Worm (Caenorhabditis elegans): Measurements from ENCODE around the gene tofu-7.
A peak's percentile ranks its signal among the peaks of the same experiment; 100 is the strongest.

Gene tofu-7

ce11 chrIII:7068520-7069113 lies 16.2 kb downstream of the tofu-7 start, which contains the start of the genes ubc-18 and R01H2.8:
TSS of gene ubc-18 (minus strand) at chrIII:7068570.
TSS of gene R01H2.8 (plus strand) at chrIII:7069063.
- TF ChIP-seq attf-5 (GFP tag; optimal IDR thresholded peaks at IDR 0.05) (peak; percentile 11), mcd-1 (GFP tag; IDR thresholded peaks at IDR 0.05) (peak; percentile 39; the same call in 1 of the 2 replicates), efl-1 (GFP tag; optimal IDR thresholded peaks at IDR 0.05) (peak; percentile 78), lsl-1 (GFP tag; optimal IDR thresholded peaks at IDR 0.05) (peak; percentile 18), nhr-90 (tag; optimal IDR thresholded peaks at IDR 0.05) (no peak), ceh-91 (GFP tag; IDR thresholded peaks at IDR 0.05) (peak; percentile 48; the same call in 1 of the 2 replicates), lin-54 (GFP tag; optimal IDR thresholded peaks at IDR 0.05) (peak; percentile 82), F33H1.4 (GFP tag; IDR thresholded peaks at IDR 0.05) (peak; percentile 30; the same call in 1 of the 2 replicates), dpl-1 (GFP tag; optimal IDR thresholded peaks at IDR 0.05) (peak; percentile 71), lin-35 (GFP tag; optimal IDR thresholded peaks at IDR 0.05) (peak in 1 of 3 experiments; percentile 63), D2030.7 (GFP tag; IDR thresholded peaks at IDR 0.05) (no peak), mel-28 (tag; optimal IDR thresholded peaks at IDR 0.05; ENCODE audit: borderline replicate concordance) (no peak), rcor-1 (GFP tag; IDR thresholded peaks at IDR 0.05) (peak; percentile 47; the same call in 1 of the 2 replicates), madf-6 (GFP tag; IDR thresholded peaks at IDR 0.05) (peak; percentile 56)

ce11 chrIII:7067385-7067896 lies 17.4 kb downstream of the tofu-7 start, which contains the start of gene ger-1:
TSS of gene ger-1 (minus strand) at chrIII:7067477.
- TF ChIP-seq snpc-4 (GFP tag; optimal IDR thresholded peaks at IDR 0.05): no peak
- no peak for TF ChIP-seq snpc-4 (tag; optimal IDR thresholded peaks at IDR 0.05)
- TF ChIP-seq nhr-80 (tag; optimal IDR thresholded peaks at IDR 0.05): peak; percentile 18
- no peak for TF ChIP-seq ztf-3 (GFP tag; optimal IDR thresholded peaks at IDR 0.05)
- 0 out of 2 replicates have a peak, but pooled peaks have one; percentile 21 for TF ChIP-seq madf-3 (GFP tag; IDR thresholded peaks at IDR 0.05)
- TF ChIP-seq madf-6 (GFP tag; IDR thresholded peaks at IDR 0.05): peak; percentile 62
- TF ChIP-seq dox-1 (GFP tag; IDR thresholded peaks at IDR 0.05): 0 out of 2 replicates have a peak, but pooled peaks have one; percentile 21
- TF ChIP-seq lin-54 (GFP tag; optimal IDR thresholded peaks at IDR 0.05): peak; percentile 0
- no peak for TF ChIP-seq C06A6.2 (GFP tag; conservative IDR thresholded peaks at IDR 0.05)
- TF ChIP-seq hsf-1 (GFP tag; IDR thresholded peaks at IDR 0.05): 0 out of 2 replicates have a peak, but pooled peaks have one; percentile 48
- TF ChIP-seq tbp1 (GFP tag; optimal IDR thresholded peaks at IDR 0.05): peak; percentile 12

- TF ChIP-seq dox-1 (GFP tag; IDR thresholded peaks at IDR 0.05) (no peak), nhr-80 (tag; optimal IDR thresholded peaks at IDR 0.05) (no peak), die-1 (tag; optimal IDR thresholded peaks at IDR 0.05) (no peak), egl-44 (GFP tag; IDR thresholded peaks at IDR 0.05) (no peak), attf-6 (GFP tag; IDR thresholded peaks at IDR 0.05) (no peak), hrde-1 (tag; optimal IDR thresholded peaks at IDR 0.05; ENCODE audit: borderline replicate concordance) (no peak), attf-5 (GFP tag; optimal IDR thresholded peaks at IDR 0.05) (no peak), ztf-25 (GFP tag; IDR thresholded peaks at IDR 0.05) (no peak), B0035.1 (tag; optimal IDR thresholded peaks at IDR 0.05) (no peak), let-526 (GFP tag; IDR thresholded peaks at IDR 0.05) (no peak)
Measured at ce11 chrIII:7064185-7064584, 20.6 kb downstream of the tofu-7 start, which contains the start of gene R01H2.4. TSS of gene R01H2.4 (minus strand) at chrIII:7064285.

ce11 chrIII:7063061-7063460 lies 21.8 kb downstream of the tofu-7 start:
- no peak for TF ChIP-seq rec-8 (tag; optimal IDR thresholded peaks at IDR 0.05)
- no peak for TF ChIP-seq B0336.3 (GFP tag; IDR thresholded peaks at IDR 0.05)
- TF ChIP-seq lsl-1 (GFP tag; optimal IDR thresholded peaks at IDR 0.05): no peak
- TF ChIP-seq akir-1 (GFP tag; optimal IDR thresholded peaks at IDR 0.05): no peak
- TF ChIP-seq snpc-1.1 (tag; optimal IDR thresholded peaks at IDR 0.05; ENCODE audit: insufficient read depth): no peak
- TF ChIP-seq tbp1 (GFP tag; optimal IDR thresholded peaks at IDR 0.05): no peak
- no peak for TF ChIP-seq mes-4 (tag; optimal IDR thresholded peaks at IDR 0.05)
- no peak for TF ChIP-seq sptf-2 (GFP tag; optimal IDR thresholded peaks at IDR 0.05)
- TF ChIP-seq xnd-1 (tag; optimal IDR thresholded peaks at IDR 0.05): no peak
- no peak for TF ChIP-seq pha-4 (tag; optimal IDR thresholded peaks at IDR 0.05)
- no peak for TF ChIP-seq nhr-120 (GFP tag; IDR thresholded peaks at IDR 0.05)
- no peak for TF ChIP-seq F10E7.11 (tag; optimal IDR thresholded peaks at IDR 0.05)
- no peak for TF ChIP-seq him-1 (tag; optimal IDR thresholded peaks at IDR 0.05)
- no peak for TF ChIP-seq hsf-1 (GFP tag; IDR thresholded peaks at IDR 0.05)
- TF ChIP-seq lin-35 (GFP tag; optimal IDR thresholded peaks at IDR 0.05): no peak
- TF ChIP-seq F33H1.4 (GFP tag; IDR thresholded peaks at IDR 0.05): no peak
- TF ChIP-seq K11D2.4 (GFP tag; IDR thresholded peaks at IDR 0.05): no peak

Data from whole organism, young adult.